Worm (Caenorhabditis elegans) whole organism, young adult: ENCODE data around the gene Y76B12C.3.

Source experiments
- D2030.7 ChIP-seq: fragments of 200-800 bp; sonication (Bioruptor generic); IDR thresholded peaks from 2 replicates; pipeline ENCODE4 v1.3.6; 2022; ENCODE audit warnings: missing genetic modification reagents, missing genetic modification characterization, missing compliant biosample characterization
- F10E7.11 ChIP-seq: sonication (generic microtip); optimal IDR thresholded peaks from 2 replicates; lab custom pipeline; 2017; ENCODE audit warnings: mild to moderate bottlenecking, missing genetic modification characterization, moderate library complexity, missing compliant biosample characterization
- F22D6.2 ChIP-seq: sonication (generic microtip); optimal IDR thresholded peaks from 2 replicates; lab custom pipeline; 2016; ENCODE audit warnings: mild to moderate bottlenecking, missing genetic modification characterization, missing compliant biosample characterization
- F37B4.10 ChIP-seq: fragments of 200-800 bp; sonication (Bioruptor generic); IDR thresholded peaks from 2 replicates; pipeline ENCODE4 v1.3.6; 2022; ENCODE audit warnings: missing genetic modification characterization, missing compliant biosample characterization
- F52B5.7 ChIP-seq: sonication (generic microtip); optimal IDR thresholded peaks from 2 replicates; lab custom pipeline; 2016; ENCODE audit warnings: mild to moderate bottlenecking, missing genetic modification characterization, missing compliant biosample characterization
- F57A8.1 ChIP-seq: fragments of 200-800 bp; sonication (Bioruptor generic); optimal IDR thresholded peaks from 2 replicates; lab custom pipeline; 2018; ENCODE audit warnings: mild to moderate bottlenecking, missing genetic modification characterization, moderate library complexity, missing compliant biosample characterization
- F57C9.4 ChIP-seq: sonication (generic microtip); optimal IDR thresholded peaks from 2 replicates; lab custom pipeline; 2017; ENCODE audit warnings: mild to moderate bottlenecking, missing genetic modification characterization, missing compliant biosample characterization
- K12H6.12 ChIP-seq: fragments of 200-800 bp; sonication (Bioruptor generic); optimal IDR thresholded peaks from 2 replicates; lab custom pipeline; 2018; ENCODE audit warnings: mild to moderate bottlenecking, missing genetic modification characterization, missing compliant biosample characterization
- T07F8.4 ChIP-seq: sonication (generic microtip); optimal IDR thresholded peaks from 2 replicates; lab custom pipeline; 2016; ENCODE audit warnings: mild to moderate bottlenecking, missing genetic modification characterization, moderate library complexity, missing compliant biosample characterization
- Y79H2A.3 ChIP-seq: fragments of 200-800 bp; sonication (Bioruptor generic); conservative IDR thresholded peaks from 2 replicates; pipeline ENCODE4 v1.3.6; 2022; ENCODE audit warnings: missing genetic modification reagents, missing genetic modification characterization, missing compliant biosample characterization
- attf-5 ChIP-seq: fragments of 200-800 bp; sonication (Bioruptor generic); optimal IDR thresholded peaks from 2 replicates; lab custom pipeline; 2018; ENCODE audit warnings: mild to moderate bottlenecking, missing genetic modification characterization, missing compliant biosample characterization
- attf-6 ChIP-seq: fragments of 200-800 bp; sonication (Bioruptor generic); IDR thresholded peaks from 2 replicates; pipeline ENCODE4 v1.3.6; 2022; ENCODE audit warnings: missing genetic modification reagents, missing genetic modification characterization, missing compliant biosample characterization
- bed-1 ChIP-seq: fragments of 200-800 bp; sonication (Bioruptor generic); IDR thresholded peaks from 2 replicates; pipeline ENCODE4 v1.3.6; 2022; ENCODE audit warnings: missing genetic modification reagents, missing genetic modification characterization, missing compliant biosample characterization
- cebp-1 ChIP-seq, 2 experiments: fragments of 200-800 bp in 1 of 2; sonication (Bioruptor generic) in 1 of 2; sonication (generic microtip) in 1 of 2; IDR thresholded peaks in 1 of 2; optimal IDR thresholded peaks in 1 of 2; 2 replicates each; pipeline versions ENCODE4 v1.3.6 to Lab custom; 2017 to 2022; ENCODE audit warnings: missing compliant biosample characterization in 2 of 2, missing genetic modification characterization in 2 of 2, mild to moderate bottlenecking in 1 of 2, missing genetic modification reagents in 1 of 2, moderate library complexity in 1 of 2
- ceh-40 ChIP-seq: fragments of 200-800 bp; sonication (Bioruptor generic); IDR thresholded peaks from 2 replicates; pipeline ENCODE4 v1.3.6; 2022; ENCODE audit warnings: missing genetic modification characterization, missing compliant biosample characterization
- ceh-91 ChIP-seq: fragments of 200-800 bp; sonication (Bioruptor generic); IDR thresholded peaks from 2 replicates; pipeline ENCODE4 v1.3.6; 2022; ENCODE audit warnings: missing genetic modification reagents, missing genetic modification characterization, missing compliant biosample characterization
- die-1 ChIP-seq: sonication (generic microtip); optimal IDR thresholded peaks from 2 replicates; lab custom pipeline; 2016; ENCODE audit warnings: missing genotype, mild to moderate bottlenecking, missing genetic modification characterization, missing compliant biosample characterization
- egl-44 ChIP-seq: fragments of 200-800 bp; sonication (Bioruptor generic); IDR thresholded peaks from 2 replicates; pipeline ENCODE4 v1.3.6; 2022; ENCODE audit warnings: missing genetic modification reagents, missing genetic modification characterization, missing compliant biosample characterization
- hmg-1.2 ChIP-seq: fragments of 200-800 bp; sonication (Bioruptor generic); IDR thresholded peaks from 2 replicates; pipeline ENCODE4 v1.3.6; 2022; ENCODE audit warnings: missing genetic modification reagents, missing genetic modification characterization, missing compliant biosample characterization
- hmg-20 ChIP-seq: fragments of 200-800 bp; sonication (Bioruptor generic); IDR thresholded peaks from 2 replicates; pipeline ENCODE4 v1.3.6; 2022; ENCODE audit warnings: missing genetic modification reagents, missing genetic modification characterization, missing compliant biosample characterization
- let-526 ChIP-seq: fragments of 200-800 bp; sonication (Bioruptor generic); IDR thresholded peaks from 2 replicates; pipeline ENCODE4 v1.3.6; 2022; ENCODE audit warnings: missing genetic modification reagents, missing genetic modification characterization, missing compliant biosample characterization
- lin-40 ChIP-seq: sonication (generic microtip); optimal IDR thresholded peaks from 2 replicates; lab custom pipeline; 2016; ENCODE audit warnings: missing genetic modification characterization, mild to moderate bottlenecking, missing compliant biosample characterization, missing genotype, missing genetic modification reagents
- lsy-27 ChIP-seq: sonication (generic microtip); optimal IDR thresholded peaks from 2 replicates; lab custom pipeline; 2017; ENCODE audit warnings: missing genetic modification characterization, mild to moderate bottlenecking, missing compliant biosample characterization, antibody characterized with exemption, missing genotype, borderline replicate concordance; ENCODE audit not compliant: insufficient read depth
- madf-10 ChIP-seq: sonication (generic microtip); optimal IDR thresholded peaks from 2 replicates; lab custom pipeline; 2016; ENCODE audit warnings: mild to moderate bottlenecking, missing genetic modification characterization, missing compliant biosample characterization
- mel-28 ChIP-seq: sonication (generic microtip); optimal IDR thresholded peaks from 2 replicates; lab custom pipeline; 2016; ENCODE audit warnings: borderline replicate concordance, mild to moderate bottlenecking, missing genetic modification characterization, missing compliant biosample characterization
- nfya-1 ChIP-seq: sonication (generic microtip); optimal IDR thresholded peaks from 2 replicates; lab custom pipeline; 2017; ENCODE audit warnings: antibody characterized with exemption, missing compliant biosample characterization, missing genetic modification characterization, borderline replicate concordance; ENCODE audit not compliant: insufficient read depth
- pha-4 ChIP-seq: fragments of 150-350 bp; sonication (generic microtip); optimal IDR thresholded peaks from 2 replicates; lab custom pipeline; 2014; ENCODE audit warnings: missing biosample characterization, missing genetic modification reagents, missing genetic modification characterization
- rec-8 ChIP-seq, 2 experiments: sonication (generic microtip); optimal IDR thresholded peaks; 2 replicates each; lab custom pipeline; 2016; ENCODE audit warnings: mild to moderate bottlenecking in 2 of 2, missing genetic modification characterization in 2 of 2, missing genetic modification reagents in 2 of 2, missing genotype in 2 of 2, missing biosample characterization in 1 of 2, missing compliant biosample characterization in 1 of 2, moderate library complexity in 1 of 2
- rpc-1 ChIP-seq, 2 experiments: fragments of 150-350 bp in 1 of 2; sonication (generic microtip) in 1 of 2; optimal IDR thresholded peaks; 2 replicates each; lab custom pipeline; 2014 to 2018; ENCODE audit warnings: missing biosample characterization in 1 of 2, missing genetic modification characterization in 1 of 2, missing genetic modification reagents in 1 of 2, missing genotype in 1 of 2
- sea-2 ChIP-seq: fragments of 200-800 bp; sonication (Bioruptor generic); IDR thresholded peaks from 2 replicates; pipeline ENCODE4 v1.3.6; 2022; ENCODE audit warnings: missing genetic modification characterization, missing compliant biosample characterization
- snpc-1.3 ChIP-seq: sonication (generic microtip); optimal IDR thresholded peaks from 2 replicates; lab custom pipeline; 2017; ENCODE audit warnings: missing genetic modification characterization, mild to moderate bottlenecking, missing compliant biosample characterization, antibody characterized with exemption, moderate library complexity, missing genotype, missing genetic modification reagents; ENCODE audit not compliant: insufficient read depth
- tbp1 ChIP-seq: fragments of 200-800 bp; sonication (Bioruptor generic); optimal IDR thresholded peaks from 2 replicates; lab custom pipeline; 2018; ENCODE audit warnings: mild to moderate bottlenecking, missing genetic modification characterization, missing compliant biosample characterization
- tbx-9 ChIP-seq: sonication (generic microtip); optimal IDR thresholded peaks from 2 replicates; lab custom pipeline; 2016; ENCODE audit warnings: borderline replicate concordance, missing genetic modification characterization, inconsistent platforms, missing compliant biosample characterization
- ztf-25 ChIP-seq: fragments of 200-800 bp; sonication (Bioruptor generic); IDR thresholded peaks from 2 replicates; pipeline ENCODE4 v1.3.6; 2022; ENCODE audit warnings: missing genetic modification reagents, missing genetic modification characterization, missing compliant biosample characterization
- ztf-3 ChIP-seq: fragments of 200-800 bp; sonication (Bioruptor generic); optimal IDR thresholded peaks from 2 replicates; lab custom pipeline; 2018; ENCODE audit warnings: mild to moderate bottlenecking, missing genetic modification characterization, missing compliant biosample characterization
- ztf-6 ChIP-seq: fragments of 200-800 bp; sonication (Bioruptor generic); IDR thresholded peaks from 2 replicates; pipeline ENCODE4 v1.3.6; 2022; ENCODE audit warnings: missing genetic modification reagents, missing genetic modification characterization, missing compliant biosample characterization

Gene Y76B12C.3

ce11 chrIV:1945200-1945599, 28.3 kb upstream of the Y76B12C.3 start:
- TF ChIP-seq rpc-1 (optimal IDR thresholded peaks at IDR 0.05; lab: Kevin White, UChicago) (no peak), rpc-1 (tag; optimal IDR thresholded peaks at IDR 0.05; lab: Kevin White, UChicago) (no peak), F22D6.2 (tag; lab: Kevin White, UChicago) (no peak), pha-4 (tag; lab: Kevin White, UChicago) (no peak), ztf-3 (GFP tag; lab: Kevin White, UChicago) (no peak), tbx-9 (tag; lab: Kevin White, UChicago) (no peak), D2030.7 (GFP tag; lab: Robert Waterston, UW) (no peak), Y79H2A.3 (GFP tag; lab: Robert Waterston, UW) (no peak), hmg-1.2 (GFP tag; lab: Robert Waterston, UW) (no peak), madf-10 (no peak), T07F8.4 (tag; lab: Kevin White, UChicago) (no peak)

ce11 chrIV:1947891-1948290, 25.6 kb upstream of the Y76B12C.3 start, which contains the start of gene tsen-54:
Gene tsen-54, plus strand, starts transcription at chrIV:1948191.
- TF ChIP-seq hmg-20 (GFP tag; lab: Robert Waterston, UW) (no peak), F57C9.4 (tag; lab: Kevin White, UChicago) (no peak), lsy-27 (tag; lab: Kevin White, UChicago) (no peak), nfya-1 (tag; lab: Kevin White, UChicago) (no peak), ceh-40 (GFP tag; lab: Robert Waterston, UW) (no peak), F10E7.11 (tag; lab: Kevin White, UChicago) (no peak), egl-44 (GFP tag; lab: Robert Waterston, UW) (no peak), ztf-25 (no peak), pha-4 (tag; lab: Kevin White, UChicago) (no peak), F22D6.2 (tag; lab: Kevin White, UChicago) (no peak), F37B4.10 (GFP tag; lab: Robert Waterston, UW) (no peak), K12H6.12 (no peak), tbx-9 (tag; lab: Kevin White, UChicago) (no peak)

ce11 chrIV:1949870-1950269, 23.6 kb upstream of the Y76B12C.3 start:
- TF ChIP-seq ztf-6 (GFP tag; lab: Robert Waterston, UW): 0 out of 2 replicates have a peak, but pooled peaks have one; percentile 6
- TF ChIP-seq, all 124 proteins: peak for 1; not testable (repeated sequence) for 123

- TF ChIP-seq ceh-91 (GFP tag; lab: Robert Waterston, UW): peak; percentile 22; the same call in 1 of the 2 replicates
- peak; percentile 16; the same call in 1 of the 2 replicates for TF ChIP-seq let-526 (GFP tag; lab: Robert Waterston, UW)
- TF ChIP-seq, all 124 proteins: peak for 2; not testable (repeated sequence) for 122
Observed at ce11 chrIV:1950617-1951016, 22.9 kb upstream of the Y76B12C.3 start.

ce11 chrIV:1952312-1952711, 21.2 kb upstream of the Y76B12C.3 start:
- TF ChIP-seq sea-2 (GFP tag; lab: Robert Waterston, UW) (no peak), F52B5.7 (tag; lab: Kevin White, UChicago) (no peak), rec-8 (tag; optimal IDR thresholded peaks at IDR 0.05; lab: Kevin White, UChicago) (no peak), nfya-1 (tag; lab: Kevin White, UChicago) (no peak), F57C9.4 (tag; lab: Kevin White, UChicago) (no peak), mel-28 (tag; lab: Kevin White, UChicago) (no peak), cebp-1 (GFP tag; IDR thresholded peaks at IDR 0.05; lab: Robert Waterston, UW) (no peak), cebp-1 (tag; optimal IDR thresholded peaks at IDR 0.05; lab: Kevin White, UChicago) (no peak), tbp1 (GFP tag; lab: Kevin White, UChicago) (no peak), F57A8.1 (GFP tag; lab: Kevin White, UChicago) (no peak), die-1 (no peak), snpc-1.3 (tag; lab: Kevin White, UChicago) (no peak), bed-1 (GFP tag; lab: Robert Waterston, UW) (no peak), pha-4 (tag; lab: Kevin White, UChicago) (no peak), attf-6 (GFP tag; lab: Robert Waterston, UW) (no peak), lin-40 (no peak), attf-5 (no peak)
